Worm (Caenorhabditis elegans) whole organism, midembryonic: Measurements from ENCODE around the gene F58H1.6.
A peak's percentile ranks its signal among the peaks of the same experiment; 100 is the strongest.

Source experiments
- cog-1 ChIP-seq: sonication (generic microtip); optimal IDR thresholded peaks from 2 replicates; lab custom pipeline; 2016; ENCODE audit warnings: missing genetic modification characterization, missing compliant biosample characterization
- klf-2 ChIP-seq: fragments of 200-800 bp; sonication (Bioruptor generic); conservative IDR thresholded peaks from 2 replicates; pipeline ENCODE4 v1.3.6; 2022; ENCODE audit warnings: missing genetic modification reagents, missing genetic modification characterization, missing compliant biosample characterization
- tab-1 ChIP-seq: fragments of 200-800 bp; sonication (Bioruptor generic); IDR thresholded peaks from 2 replicates; pipeline ENCODE4 v1.3.6; 2022; ENCODE audit warnings: missing genetic modification characterization, missing compliant biosample characterization
- ztf-23 ChIP-seq: fragments of 200-800 bp; sonication (Bioruptor generic); IDR thresholded peaks from 2 replicates; pipeline ENCODE4 v1.3.6; 2022; ENCODE audit warnings: missing genetic modification reagents, missing genetic modification characterization, missing compliant biosample characterization
- ztf-29 ChIP-seq: fragments of 200-800 bp; sonication (Bioruptor generic); IDR thresholded peaks from 2 replicates; pipeline ENCODE4 v1.3.6; 2022; ENCODE audit warnings: missing genetic modification reagents, missing genetic modification characterization, missing compliant biosample characterization

ce11 chrV:11933196-11934028 is 9.0 kb upstream of the F58H1.6 start, which contains the start of the genes aman-2 and F58H1.3:
- TF ChIP-seq ztf-29 (GFP tag; lab: Robert Waterston, UW): no peak
- peak; percentile 81 for TF ChIP-seq cog-1 (tag; lab: Kevin White, UChicago)
- no peak for TF ChIP-seq klf-2 (GFP tag; lab: Robert Waterston, UW)
- no peak for TF ChIP-seq tab-1
- peak; percentile 78 for TF ChIP-seq ztf-23 (GFP tag; lab: Robert Waterston, UW)
